Fruit fly (Drosophila melanogaster) whole organism, prepupa: ENCODE data around the gene lute.

Experiments
- Ets21C ChIP-seq: fragments of 200-800 bp; sonication (Bioruptor generic); optimal IDR thresholded peaks from 3 replicates; lab custom pipeline; 2016; ENCODE audit warnings: missing biosample characterization, missing genetic modification characterization
- Hr39 ChIP-seq: fragments of 200-800 bp; sonication (Bioruptor generic); optimal IDR thresholded peaks from 2 replicates; lab custom pipeline; 2016; ENCODE audit warnings: missing biosample characterization, missing genetic modification characterization
- spab ChIP-seq: fragments of 200-800 bp; sonication (Bioruptor generic); optimal IDR thresholded peaks from 2 replicates; lab custom pipeline; 2017; ENCODE audit warnings: missing biosample characterization, mild to moderate bottlenecking, missing genetic modification characterization, missing genetic modification reagents

- TF ChIP-seq Hr39 = no peak
- TF ChIP-seq spab (GFP tag; lab: Kevin White, UChicago) = no peak
- TF ChIP-seq Ets21C (GFP tag; lab: Kevin White, UChicago) = no peak
These were observed 35.7 kb downstream of the lute start, which contains the start of gene CG5866 for dm6 chr3R:17415439-17415838.
